Fruit fly (Drosophila melanogaster): ENCODE results near the gene GstZ2.

The GstZ2 gene

dm6 chr3R:9500193-9501051 lies 40.0 kb upstream of the GstZ2 start:
- TF ChIP-seq CG2678 (tag; optimal IDR thresholded peaks at IDR 0.05) = no peak
- no peak for TF ChIP-seq CG10209 (GFP tag; optimal IDR thresholded peaks at IDR 0.05)
- no peak for TF ChIP-seq gcm2 (GFP tag; optimal IDR thresholded peaks at IDR 0.05)
- TF ChIP-seq Hr78 (GFP tag; optimal IDR thresholded peaks at IDR 0.05) = no peak
- TF ChIP-seq zfh2 (GFP tag; optimal IDR thresholded peaks at IDR 0.05) = no peak
- no peak for TF ChIP-seq fru (optimal IDR thresholded peaks at IDR 0.05)
- peak; percentile 13 for TF ChIP-seq CG12769 (tag; optimal IDR thresholded peaks at IDR 0.05)
- no peak for TF ChIP-seq ro (GFP tag; IDR thresholded peaks at IDR 0.05)
- TF ChIP-seq CG6175 (GFP tag; IDR thresholded peaks at IDR 0.05) = no peak
- TF ChIP-seq Ada2b (GFP tag; IDR thresholded peaks at IDR 0.05) = no peak
- TF ChIP-seq CG11560 (tag; IDR thresholded peaks at IDR 0.05) = no peak
- TF ChIP-seq ac (GFP tag; optimal IDR thresholded peaks at IDR 0.05) = no peak
- TF ChIP-seq cad (GFP tag; optimal IDR thresholded peaks at IDR 0.05) = no peak
- TF ChIP-seq dpn (GFP tag; optimal IDR thresholded peaks at IDR 0.05) = no peak
- TF ChIP-seq br (optimal IDR thresholded peaks at IDR 0.05) = no peak
- TF ChIP-seq CG9876 (GFP tag; optimal IDR thresholded peaks at IDR 0.05) = no peak
- no peak for TF ChIP-seq HmgD (GFP tag; optimal IDR thresholded peaks at IDR 0.05)
- no peak for TF ChIP-seq bbx (GFP tag; IDR thresholded peaks at IDR 0.05; ENCODE audit: partially characterized antibody)
- TF ChIP-seq dysf (GFP tag; IDR thresholded peaks at IDR 0.05) = no peak
- TF ChIP-seq sob (GFP tag; IDR thresholded peaks at IDR 0.05) = 0 out of 2 replicates have a peak, but pooled peaks have one; percentile 26
- no peak for TF ChIP-seq unpg (GFP tag; optimal IDR thresholded peaks at IDR 0.05)
- TF ChIP-seq CG12104 (GFP tag; optimal IDR thresholded peaks at IDR 0.05) = no peak
- no peak for TF ChIP-seq CG10147 (GFP tag; optimal IDR thresholded peaks at IDR 0.05)
- no peak for TF ChIP-seq mirr (GFP tag; optimal IDR thresholded peaks at IDR 0.05)
- TF ChIP-seq Antp (GFP tag; optimal IDR thresholded peaks at IDR 0.05) = no peak
- no peak for TF ChIP-seq CG31365 (tag; optimal IDR thresholded peaks at IDR 0.05)
- peak; percentile 38; the same call in 1 of the 2 replicates for TF ChIP-seq NFAT (GFP tag; IDR thresholded peaks at IDR 0.05)
- TF ChIP-seq CG6854 (GFP tag; optimal IDR thresholded peaks at IDR 0.05) = no peak
- TF ChIP-seq CG8089 (GFP tag; optimal IDR thresholded peaks at IDR 0.05) = no peak
- no peak for TF ChIP-seq CG10959 (GFP tag; IDR thresholded peaks at IDR 0.05)
- no peak for TF ChIP-seq CG5180 (GFP tag; optimal IDR thresholded peaks at IDR 0.05)
- 0 out of 2 replicates have a peak, but pooled peaks have one; percentile 55 for TF ChIP-seq CG16779 (GFP tag; IDR thresholded peaks at IDR 0.05)
- TF ChIP-seq Elba2 (GFP tag; optimal IDR thresholded peaks at IDR 0.05) = no peak
- TF ChIP-seq CG17361 (GFP tag; IDR thresholded peaks at IDR 0.05) = no peak
- no peak for TF ChIP-seq usp (GFP tag; optimal IDR thresholded peaks at IDR 0.05)
- TF ChIP-seq sqz (GFP tag; optimal IDR thresholded peaks at IDR 0.05) = no peak
- no peak for TF ChIP-seq CG14965 (GFP tag; optimal IDR thresholded peaks at IDR 0.05; ENCODE audit: borderline replicate concordance)
- TF ChIP-seq CG18262 (tag; optimal IDR thresholded peaks at IDR 0.05) = no peak
- TF ChIP-seq Sry-β (GFP tag; optimal IDR thresholded peaks at IDR 0.05) = no peak
- no peak for TF ChIP-seq Nf-YA (GFP tag; IDR thresholded peaks at IDR 0.05)
- TF ChIP-seq kni (GFP tag; optimal IDR thresholded peaks at IDR 0.05) = no peak
- TF ChIP-seq H2.0 (GFP tag; IDR thresholded peaks at IDR 0.05) = no peak
- no peak for TF ChIP-seq Dll (GFP tag; IDR thresholded peaks at IDR 0.05; ENCODE audit: partially characterized antibody)
- TF ChIP-seq HLH3B (GFP tag; IDR thresholded peaks at IDR 0.05) = no peak
- TF ChIP-seq mam (GFP tag; optimal IDR thresholded peaks at IDR 0.05) = peak; percentile 15
- no peak for TF ChIP-seq dm (GFP tag; optimal IDR thresholded peaks at IDR 0.05)
- peak in 1 of 2 experiments; percentile 55 for TF ChIP-seq Pdp1 (GFP tag; optimal IDR thresholded peaks at IDR 0.05)
- TF ChIP-seq jing (GFP tag; optimal IDR thresholded peaks at IDR 0.05) = no peak
- no peak for TF ChIP-seq CG17802 (tag; optimal IDR thresholded peaks at IDR 0.05)
- TF ChIP-seq C15 (GFP tag; IDR thresholded peaks at IDR 0.05) = no peak
